In the genomic region with DNA sequence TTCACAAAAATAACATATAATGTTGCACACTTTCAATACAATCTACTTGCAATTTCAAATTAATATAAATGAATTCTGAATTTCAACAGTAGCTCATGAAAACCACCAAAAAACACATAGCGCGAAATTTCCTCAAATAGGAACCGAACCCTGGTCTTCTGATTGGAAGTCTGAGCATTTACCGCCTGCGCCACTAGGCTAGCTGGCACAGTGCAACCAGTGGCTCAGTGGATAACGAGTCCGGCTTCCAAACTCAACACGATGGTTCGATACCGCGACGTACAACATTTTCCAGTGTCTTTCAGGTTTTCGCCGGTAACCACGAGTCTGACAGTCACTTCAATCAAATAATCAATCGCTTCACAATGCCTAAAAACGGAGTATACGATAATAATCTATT, we compare ENCODE assay signal across 2 worm cellular contexts.
TF ChIP-seq lines count a peak whose summit lies in the region.

No protein-coding gene starts in this region.

TF ChIP-seq in whole organism, L4 larva, 104 proteins besides CTCF, POLR2A, EP300 and RAD21:
- TF ChIP-seq D1046.2 (GFP tag; IDR thresholded peaks at IDR 0.05; lab: Robert Waterston, UW) (no peak), snpc-1.2 (GFP tag; IDR thresholded peaks at IDR 0.05; lab: Robert Waterston, UW) (peak; percentile 92)
TF ChIP-seq in whole organism, L4 larva: peak in this region for 1.

TF ChIP-seq in whole organism, young adult, 124 proteins besides CTCF, POLR2A, EP300 and RAD21:
- peak; percentile 20 for TF ChIP-seq snpc-4 (GFP tag; optimal IDR thresholded peaks at IDR 0.05; lab: Kevin White, UChicago)
- TF ChIP-seq snpc-4 (tag; optimal IDR thresholded peaks at IDR 0.05; lab: Kevin White, UChicago), result peak in 3 of 4 experiments; percentile 88 to 91 (median 91)
- no peak for TF ChIP-seq lin-26 (GFP tag; IDR thresholded peaks at IDR 0.05; lab: Robert Waterston, UW)
- peak; percentile 86 for TF ChIP-seq attf-6 (GFP tag; IDR thresholded peaks at IDR 0.05; lab: Robert Waterston, UW)
- TF ChIP-seq ceh-40 (GFP tag; IDR thresholded peaks at IDR 0.05; lab: Robert Waterston, UW), result no peak
- peak; percentile 20 for TF ChIP-seq tbp1 (GFP tag; optimal IDR thresholded peaks at IDR 0.05; lab: Kevin White, UChicago)
- TF ChIP-seq rpc-1 (optimal IDR thresholded peaks at IDR 0.05; lab: Kevin White, UChicago), result no peak
- TF ChIP-seq rpc-1 (tag; optimal IDR thresholded peaks at IDR 0.05; lab: Kevin White, UChicago), result peak; percentile 26
TF ChIP-seq in whole organism, young adult: peak in this region for 4.

Comparison
In these comparisons a context has a peak if more than half of its experiments do, and no peak if none do; other contexts are left out.
1. Of the 7 proteins assayed by ChIP-seq in both whole organism, young adult and whole organism, L4 larva: peak only in whole organism, young adult: snpc-4; only in whole organism, L4 larva: none; in both: none; in neither: 6.